Worm (Caenorhabditis elegans) whole organism, L4 larva: ENCODE measurements around the gene sre-13.

Experiments
- F26F4.8 ChIP-seq: fragments of 200-800 bp; sonication (Bioruptor generic); conservative IDR thresholded peaks from 2 replicates; pipeline ENCODE4 v1.3.6; 2022; ENCODE audit warnings: missing genetic modification characterization, missing compliant biosample characterization
- F49E8.2 ChIP-seq: sonication (generic microtip); optimal IDR thresholded peaks from 2 replicates; lab custom pipeline; 2016; ENCODE audit warnings: missing compliant biosample characterization, mild to moderate bottlenecking, missing genetic modification characterization, borderline replicate concordance
- Y5F2A.4 ChIP-seq: fragments of 200-800 bp; sonication (Bioruptor generic); optimal IDR thresholded peaks from 2 replicates; lab custom pipeline; 2018; ENCODE audit warnings: mild to moderate bottlenecking, missing genetic modification characterization, missing compliant biosample characterization
- aha-1 ChIP-seq: fragments of 150-350 bp; peaks from one replicate; lab custom pipeline; 2014; ENCODE audit warnings: missing biosample characterization, missing genetic modification characterization
- ceh-62 ChIP-seq: sonication (generic microtip); optimal IDR thresholded peaks from 2 replicates; lab custom pipeline; 2017; ENCODE audit warnings: missing biosample characterization, missing genetic modification characterization
- daf-12 ChIP-seq: fragments of 150-350 bp; optimal IDR thresholded peaks from 2 replicates; lab custom pipeline; 2014; ENCODE audit warnings: missing biosample characterization, missing genetic modification reagents, missing genetic modification characterization
- daf-19 ChIP-seq: fragments of 200-800 bp; sonication (Bioruptor generic); conservative IDR thresholded peaks from 2 replicates; pipeline ENCODE4 v1.3.6; 2022; ENCODE audit warnings: missing genetic modification characterization, missing compliant biosample characterization
- dmd-8 ChIP-seq: fragments of 200-800 bp; sonication (Bioruptor generic); IDR thresholded peaks from 2 replicates; pipeline ENCODE4 v1.3.6; 2022; ENCODE audit warnings: missing genetic modification characterization, missing compliant biosample characterization
- dve-1 ChIP-seq: sonication (generic microtip); optimal IDR thresholded peaks from 2 replicates; lab custom pipeline; 2017; ENCODE audit warnings: antibody characterized with exemption, mild to moderate bottlenecking, missing genetic modification characterization, missing compliant biosample characterization; ENCODE audit not compliant: insufficient read depth
- egl-27 ChIP-seq: sonication (generic microtip); optimal IDR thresholded peaks from 3 replicates; lab custom pipeline; 2017; ENCODE audit warnings: missing biosample characterization, missing genetic modification reagents, missing genetic modification characterization
- hif-1 ChIP-seq, 2 experiments: sonication (generic microtip); optimal IDR thresholded peaks; 2 replicates each; lab custom pipeline; 2016 to 2017; ENCODE audit warnings: missing compliant biosample characterization in 2 of 2, missing genetic modification characterization in 2 of 2, missing genetic modification reagents in 2 of 2, missing genotype in 2 of 2, mild to moderate bottlenecking in 1 of 2
- hmg-1.1 ChIP-seq: fragments of 200-800 bp; sonication (Bioruptor generic); IDR thresholded peaks from 2 replicates; pipeline ENCODE4 v1.3.6; 2022; ENCODE audit warnings: missing genetic modification reagents, missing genetic modification characterization, missing compliant biosample characterization
- lim-7 ChIP-seq: fragments of 200-800 bp; sonication (Bioruptor generic); IDR thresholded peaks from 2 replicates; pipeline ENCODE4 v1.3.6; 2022; ENCODE audit warnings: missing genetic modification characterization, missing compliant biosample characterization
- lin-38 ChIP-seq: fragments of 200-800 bp; sonication (Bioruptor generic); IDR thresholded peaks from 2 replicates; pipeline ENCODE4 v1.3.6; 2022; ENCODE audit warnings: missing genetic modification reagents, missing genetic modification characterization, missing compliant biosample characterization
- lin-39 ChIP-seq: fragments of 150-350 bp; optimal IDR thresholded peaks from 2 replicates; lab custom pipeline; 2014; ENCODE audit warnings: missing biosample characterization, missing genetic modification reagents, missing genetic modification characterization
- lsy-2 ChIP-seq, 2 experiments: fragments of 150-350 bp in 1 of 2; sonication (generic microtip) in 1 of 2; optimal IDR thresholded peaks; 2 replicates each; lab custom pipeline; 2014 to 2017; ENCODE audit warnings: missing biosample characterization in 2 of 2, missing genetic modification characterization in 2 of 2
- mdl-1 ChIP-seq, 2 experiments: fragments of 150-350 bp in 1 of 2; sonication (generic microtip) in 1 of 2; optimal IDR thresholded peaks; 2 replicates each; lab custom pipeline; 2014 to 2017; ENCODE audit warnings: missing biosample characterization in 2 of 2, missing genetic modification characterization in 2 of 2
- mes-2 ChIP-seq: sonication (generic microtip); optimal IDR thresholded peaks from 2 replicates; lab custom pipeline; 2016; ENCODE audit warnings: missing genotype, mild to moderate bottlenecking, missing genetic modification characterization, missing compliant biosample characterization; ENCODE audit not compliant: poor library complexity, severe bottlenecking
- mxl-2 ChIP-seq: fragments of 200-800 bp; sonication (Bioruptor generic); conservative IDR thresholded peaks from 2 replicates; pipeline ENCODE4 v1.3.6; 2022; ENCODE audit warnings: missing genetic modification reagents, missing genetic modification characterization, missing compliant biosample characterization
- mxl-3 ChIP-seq: fragments of 200-800 bp; sonication (Bioruptor generic); optimal IDR thresholded peaks from 2 replicates; lab custom pipeline; 2018; ENCODE audit warnings: mild to moderate bottlenecking, missing genetic modification characterization, missing compliant biosample characterization
- nhr-102 ChIP-seq: sonication (generic microtip); optimal IDR thresholded peaks from 2 replicates; lab custom pipeline; 2016; ENCODE audit warnings: mild to moderate bottlenecking, missing genetic modification characterization, moderate library complexity, missing compliant biosample characterization
- nhr-111 ChIP-seq: fragments of 200-800 bp; sonication (Bioruptor generic); optimal IDR thresholded peaks from 2 replicates; lab custom pipeline; 2018; ENCODE audit warnings: mild to moderate bottlenecking, missing genetic modification characterization, missing compliant biosample characterization
- nhr-25 ChIP-seq: sonication (generic microtip); optimal IDR thresholded peaks from 2 replicates; lab custom pipeline; 2017; ENCODE audit warnings: missing genetic modification characterization, mild to moderate bottlenecking, missing compliant biosample characterization, antibody characterized with exemption, moderate library complexity, borderline replicate concordance; ENCODE audit not compliant: insufficient read depth
- nhr-42 ChIP-seq: fragments of 200-800 bp; sonication (Bioruptor generic); IDR thresholded peaks from 2 replicates; pipeline ENCODE4 v1.3.6; 2022; ENCODE audit warnings: missing genetic modification characterization, missing compliant biosample characterization
- nhr-76 ChIP-seq: fragments of 150-350 bp; optimal IDR thresholded peaks from 2 replicates; lab custom pipeline; 2014; ENCODE audit warnings: missing biosample characterization, missing genetic modification characterization
- pha-4 ChIP-seq, 2 experiments: fragments of 150-350 bp in 1 of 2; fragments of 200-800 bp in 1 of 2; sonication (Bioruptor generic) in 1 of 2; IDR thresholded peaks in 1 of 2; optimal IDR thresholded peaks in 1 of 2; 2 replicates each; pipeline versions ENCODE4 v1.3.6 to Lab custom; 2014 to 2022; ENCODE audit warnings: missing genetic modification characterization in 2 of 2, missing genetic modification reagents in 2 of 2, missing biosample characterization in 1 of 2, missing compliant biosample characterization in 1 of 2
- php-3 ChIP-seq: fragments of 200-800 bp; sonication (Bioruptor generic); IDR thresholded peaks from 2 replicates; pipeline ENCODE4 v1.3.6; 2022; ENCODE audit warnings: missing genetic modification reagents, missing genetic modification characterization, missing compliant biosample characterization
- sdz-12 ChIP-seq: fragments of 200-800 bp; sonication (Bioruptor generic); optimal IDR thresholded peaks from 2 replicates; lab custom pipeline; 2018; ENCODE audit warnings: mild to moderate bottlenecking, missing genetic modification characterization, missing compliant biosample characterization
- set-16 ChIP-seq: fragments of 200-800 bp; sonication (Bioruptor generic); IDR thresholded peaks from 2 replicates; pipeline ENCODE4 v1.3.6; 2022; ENCODE audit warnings: missing genetic modification reagents, missing genetic modification characterization, missing compliant biosample characterization
- spr-1 ChIP-seq: sonication (generic microtip); optimal IDR thresholded peaks from 2 replicates; lab custom pipeline; 2016; ENCODE audit warnings: mild to moderate bottlenecking, missing genetic modification characterization, missing compliant biosample characterization
- tra-1 ChIP-seq: fragments of 200-800 bp; sonication (Bioruptor generic); IDR thresholded peaks from 2 replicates; pipeline ENCODE4 v1.3.6; 2022; ENCODE audit warnings: missing genetic modification reagents, missing genetic modification characterization, missing compliant biosample characterization
- unc-62 ChIP-seq, 3 experiments: fragments of 150-350 bp in 1 of 3; sonication (generic microtip); optimal IDR thresholded peaks in 2 of 3; peaks in 1 of 3; 1 replicate in 1 of 3; 2 replicates in 2 of 3; lab custom pipeline; 2014 to 2017; ENCODE audit warnings: missing biosample characterization in 3 of 3, missing genetic modification characterization in 3 of 3, missing genetic modification reagents in 3 of 3, missing genotype in 1 of 3
- vab-7 ChIP-seq: fragments of 200-800 bp; sonication (Bioruptor generic); IDR thresholded peaks from 2 replicates; pipeline ENCODE4 v1.3.6; 2022; ENCODE audit warnings: missing genetic modification reagents, missing genetic modification characterization, missing compliant biosample characterization
- zfp-2 ChIP-seq: sonication (generic microtip); optimal IDR thresholded peaks from 2 replicates; lab custom pipeline; 2016; ENCODE audit warnings: mild to moderate bottlenecking, missing genetic modification characterization, missing compliant biosample characterization
- zfp-3 ChIP-seq: fragments of 200-800 bp; sonication (Bioruptor generic); conservative IDR thresholded peaks from 2 replicates; pipeline ENCODE4 v1.3.6; 2022; ENCODE audit warnings: missing genetic modification reagents, missing genetic modification characterization, missing compliant biosample characterization
- zip-11 ChIP-seq: fragments of 200-800 bp; sonication (Bioruptor generic); IDR thresholded peaks from 2 replicates; pipeline ENCODE4 v1.3.6; 2022; ENCODE audit warnings: missing genetic modification characterization, missing compliant biosample characterization
- zip-2 ChIP-seq: fragments of 150-350 bp; optimal IDR thresholded peaks from 2 replicates; lab custom pipeline; 2014; ENCODE audit warnings: missing biosample characterization, missing genetic modification characterization

The sre-13 gene

DNA sequence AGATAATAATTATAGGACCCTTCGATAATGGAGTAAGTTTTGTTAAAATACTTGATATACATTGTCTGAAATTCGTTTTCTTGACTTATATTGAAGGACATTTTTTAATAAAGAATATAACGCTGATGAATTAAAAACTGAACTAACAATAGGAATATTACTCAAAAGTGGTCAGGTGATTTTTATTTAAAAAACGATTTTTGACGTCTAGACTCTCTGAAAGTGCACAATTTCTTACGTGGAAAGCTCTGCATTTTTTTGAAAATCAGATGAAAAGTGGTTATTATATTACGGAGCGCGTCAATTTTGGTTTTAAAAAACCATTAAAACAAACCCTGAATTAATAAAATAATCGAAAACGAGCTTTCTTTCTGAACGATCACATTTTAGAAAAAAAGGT lies at the start of gene sre-13:
Gene sre-13, minus strand, starts transcription at position 101 of the 400 bp plus-strand sequence.
- TF ChIP-seq hmg-1.1 (GFP tag; lab: Robert Waterston, UW), result no peak
- no peak for TF ChIP-seq spr-1 (tag; lab: Kevin White, UChicago)
- TF ChIP-seq tra-1, result no peak
- TF ChIP-seq zip-2, result no peak
- no peak for TF ChIP-seq zfp-2 (tag; lab: Kevin White, UChicago)
- TF ChIP-seq vab-7, result no peak
- no peak for TF ChIP-seq nhr-111
- TF ChIP-seq daf-12 (tag; lab: Kevin White, UChicago), result no peak
- no peak for TF ChIP-seq nhr-25 (tag; lab: Kevin White, UChicago)
- no peak for TF ChIP-seq pha-4 (GFP tag; IDR thresholded peaks at IDR 0.05; lab: Robert Waterston, UW)
- no peak for TF ChIP-seq pha-4 (tag; optimal IDR thresholded peaks at IDR 0.05; lab: Kevin White, UChicago)
- no peak for TF ChIP-seq F26F4.8
- no peak for TF ChIP-seq egl-27 (tag; lab: Kevin White, UChicago)
- TF ChIP-seq mxl-2 (GFP tag; lab: Robert Waterston, UW), result no peak
- TF ChIP-seq lsy-2 (tag; optimal IDR thresholded peaks at IDR 0.05; lab: Kevin White, UChicago), result no peak
- TF ChIP-seq mdl-1 (tag; optimal IDR thresholded peaks at IDR 0.05; lab: Kevin White, UChicago), result no peak
- TF ChIP-seq php-3 (GFP tag; lab: Robert Waterston, UW), result no peak
- TF ChIP-seq Y5F2A.4 (GFP tag; lab: Kevin White, UChicago), result no peak
- TF ChIP-seq mes-2 (tag; lab: Kevin White, UChicago), result no peak
- TF ChIP-seq sdz-12, result no peak
- no peak for TF ChIP-seq hif-1 (tag; optimal IDR thresholded peaks at IDR 0.05; lab: Kevin White, UChicago)

DNA sequence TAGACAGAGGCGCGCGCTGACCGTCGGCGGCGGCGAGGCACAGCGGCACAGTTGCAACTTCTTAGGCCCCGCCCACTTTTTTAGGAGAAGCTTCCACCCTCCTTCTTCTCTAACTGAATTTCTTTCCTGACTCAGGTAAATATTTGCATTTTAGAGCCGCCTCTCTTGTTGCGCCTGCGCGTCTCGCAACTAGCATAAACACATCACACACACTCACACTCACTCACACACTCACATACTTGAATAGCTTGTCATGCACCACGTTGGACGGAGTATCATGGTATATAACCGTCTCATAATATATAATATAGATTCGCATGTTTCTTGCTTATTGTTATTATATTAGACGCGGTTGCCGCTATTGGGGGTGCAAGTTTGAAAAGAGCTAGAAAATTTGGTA lies 47.7 kb upstream of the sre-13 start, which contains the start of gene unc-52:
Gene unc-52, minus strand, starts transcription at position 80 of the 400 bp plus-strand sequence.
- TF ChIP-seq lim-7 (GFP tag; lab: Robert Waterston, UW) (no peak), dmd-8 (no peak), lin-39 (tag; lab: Kevin White, UChicago) (no peak), php-3 (GFP tag; lab: Robert Waterston, UW) (no peak), nhr-102 (tag; lab: Kevin White, UChicago) (no peak), ceh-62 (tag; lab: Kevin White, UChicago) (no peak), set-16 (GFP tag; lab: Robert Waterston, UW) (peak; percentile 13; the same call in 1 of the 2 replicates), pha-4 (GFP tag; IDR thresholded peaks at IDR 0.05; lab: Robert Waterston, UW) (no peak), pha-4 (tag; optimal IDR thresholded peaks at IDR 0.05; lab: Kevin White, UChicago) (peak; percentile 56), zip-11 (GFP tag; lab: Robert Waterston, UW) (no peak), F49E8.2 (no peak), nhr-76 (no peak)

DNA sequence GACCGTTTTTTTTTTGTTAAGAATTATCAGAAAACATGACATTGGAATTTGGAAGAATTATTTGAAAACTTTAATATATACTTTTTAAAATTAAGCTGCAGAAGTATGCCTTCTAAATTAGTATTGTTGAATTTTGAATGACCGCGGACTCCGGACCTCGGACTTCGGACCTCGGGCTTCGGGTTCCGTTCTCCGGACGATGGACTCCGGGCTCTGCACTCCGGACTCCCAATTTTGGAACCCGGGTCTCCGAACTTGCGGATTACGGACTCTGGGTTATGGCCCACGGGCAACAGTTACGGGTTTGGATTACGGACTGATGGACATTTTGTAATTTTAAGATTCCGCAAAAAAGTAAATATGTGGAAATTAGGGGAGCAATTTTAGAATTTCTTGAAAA lies 47.0 kb upstream of the sre-13 start:
- TF ChIP-seq set-16 (GFP tag; lab: Robert Waterston, UW), result peak; percentile 70
- peak in 1 of 2 experiments; percentile 60 for TF ChIP-seq unc-62 (GFP tag; optimal IDR thresholded peaks at IDR 0.05 in 1 of 2; lab: Kevin White, UChicago)
- no peak for TF ChIP-seq unc-62 (tag; optimal IDR thresholded peaks at IDR 0.05; lab: Kevin White, UChicago)
- TF ChIP-seq dve-1 (tag; lab: Kevin White, UChicago), result no peak

DNA sequence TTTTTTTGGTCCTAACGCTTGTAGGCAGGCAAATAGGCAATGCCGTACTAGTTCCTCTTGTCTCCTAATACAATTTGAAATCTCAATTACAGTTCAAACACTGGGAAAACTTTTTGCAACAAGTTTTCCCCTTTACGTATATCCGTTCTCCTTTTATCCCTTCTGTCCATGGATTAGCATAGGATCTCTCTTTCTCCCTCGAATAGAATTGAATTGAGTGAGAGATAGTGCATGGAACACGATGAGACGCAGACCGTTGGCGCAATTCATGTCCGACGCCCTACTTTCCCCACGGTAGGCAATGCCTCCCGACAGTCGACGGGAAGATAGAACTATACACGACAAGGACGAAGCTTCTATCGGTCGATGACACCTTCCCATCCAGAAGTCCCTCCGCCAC lies 41.5 kb upstream of the sre-13 start, which contains the start of gene hhat-1:
Gene hhat-1, plus strand, starts transcription at position 301 of the 400 bp plus-strand sequence.
- TF ChIP-seq aha-1 (tag; lab: Kevin White, UChicago), result peak; percentile 25
- TF ChIP-seq lin-38 (GFP tag; lab: Robert Waterston, UW), result no peak
- TF ChIP-seq nhr-42 (GFP tag; lab: Robert Waterston, UW), result peak; percentile 11; the same call in 1 of the 2 replicates
- TF ChIP-seq daf-19 (GFP tag; lab: Robert Waterston, UW), result no peak
- no peak for TF ChIP-seq zip-11 (GFP tag; lab: Robert Waterston, UW)
- TF ChIP-seq mxl-3 (GFP tag; lab: Kevin White, UChicago), result peak; percentile 4
- no peak for TF ChIP-seq zfp-3 (GFP tag; lab: Robert Waterston, UW)
- TF ChIP-seq, all 104 proteins: peak for 3
